Worm (Caenorhabditis elegans) whole organism, young adult: ENCODE data around the gene bli-1.
A peak's percentile ranks its signal among the peaks of the same experiment; 100 is the strongest.

Experiments used
- B0035.1 ChIP-seq: sonication (generic microtip); optimal IDR thresholded peaks from 2 replicates; lab custom pipeline; 2016; ENCODE audit warnings: missing genetic modification characterization, mild to moderate bottlenecking, missing compliant biosample characterization, missing genotype, missing genetic modification reagents
- B0336.3 ChIP-seq: fragments of 200-800 bp; sonication (Bioruptor generic); IDR thresholded peaks from 2 replicates; pipeline ENCODE4 v1.3.6; 2022; ENCODE audit warnings: missing genetic modification characterization, missing compliant biosample characterization
- F23B12.7 ChIP-seq: sonication (generic microtip); optimal IDR thresholded peaks from 2 replicates; lab custom pipeline; 2017; ENCODE audit warnings: missing genetic modification characterization, mild to moderate bottlenecking, missing compliant biosample characterization, antibody characterized with exemption, moderate library complexity; ENCODE audit not compliant: insufficient read depth
- F33H1.4 ChIP-seq: fragments of 200-800 bp; sonication (Bioruptor generic); IDR thresholded peaks from 2 replicates; pipeline ENCODE4 v1.3.6; 2022; ENCODE audit warnings: missing genetic modification reagents, missing genetic modification characterization, missing compliant biosample characterization
- K11D2.4 ChIP-seq: fragments of 200-800 bp; sonication (Bioruptor generic); IDR thresholded peaks from 2 replicates; pipeline ENCODE4 v1.3.6; 2022; ENCODE audit warnings: missing genetic modification reagents, missing genetic modification characterization, missing compliant biosample characterization
- Y95B8A.8 ChIP-seq: fragments of 200-800 bp; sonication (Bioruptor generic); IDR thresholded peaks from 2 replicates; pipeline ENCODE4 v1.3.6; 2022; ENCODE audit warnings: missing genetic modification reagents, missing genetic modification characterization, missing compliant biosample characterization
- akir-1 ChIP-seq: fragments of 200-800 bp; sonication (Bioruptor generic); optimal IDR thresholded peaks from 2 replicates; lab custom pipeline; 2018; ENCODE audit warnings: mild to moderate bottlenecking, missing genetic modification characterization, moderate library complexity, missing compliant biosample characterization
- atf-7 ChIP-seq: sonication (generic microtip); optimal IDR thresholded peaks from 2 replicates; lab custom pipeline; 2017; ENCODE audit warnings: mild to moderate bottlenecking, missing genetic modification characterization, missing compliant biosample characterization
- athp-1 ChIP-seq: sonication (generic microtip); optimal IDR thresholded peaks from 2 replicates; lab custom pipeline; 2017; ENCODE audit warnings: mild to moderate bottlenecking, missing genetic modification characterization, missing compliant biosample characterization
- ceh-79 ChIP-seq: sonication (generic microtip); optimal IDR thresholded peaks from 2 replicates; lab custom pipeline; 2017; ENCODE audit warnings: mild to moderate bottlenecking, missing genetic modification characterization, missing compliant biosample characterization
- dox-1 ChIP-seq: fragments of 200-800 bp; sonication (Bioruptor generic); IDR thresholded peaks from 2 replicates; pipeline ENCODE4 v1.3.6; 2022; ENCODE audit warnings: missing genetic modification reagents, missing genetic modification characterization, missing compliant biosample characterization
- egrh-3 ChIP-seq: fragments of 200-800 bp; sonication (Bioruptor generic); IDR thresholded peaks from 2 replicates; pipeline ENCODE4 v1.3.6; 2022; ENCODE audit warnings: missing genetic modification reagents, missing genetic modification characterization, missing compliant biosample characterization
- gei-17 ChIP-seq: fragments of 200-800 bp; sonication (Bioruptor generic); optimal IDR thresholded peaks from 2 replicates; lab custom pipeline; 2018; ENCODE audit warnings: mild to moderate bottlenecking, missing genetic modification characterization, missing compliant biosample characterization
- hmg-1.2 ChIP-seq: fragments of 200-800 bp; sonication (Bioruptor generic); IDR thresholded peaks from 2 replicates; pipeline ENCODE4 v1.3.6; 2022; ENCODE audit warnings: missing genetic modification reagents, missing genetic modification characterization, missing compliant biosample characterization
- lag-1 ChIP-seq: fragments of 200-800 bp; sonication (Bioruptor generic); IDR thresholded peaks from 2 replicates; pipeline ENCODE4 v1.3.6; 2022; ENCODE audit warnings: missing genetic modification reagents, missing genetic modification characterization, missing compliant biosample characterization
- lin-26 ChIP-seq: fragments of 200-800 bp; sonication (Bioruptor generic); IDR thresholded peaks from 2 replicates; pipeline ENCODE4 v1.3.6; 2022; ENCODE audit warnings: missing genetic modification reagents, missing genetic modification characterization, missing compliant biosample characterization
- lin-40 ChIP-seq: sonication (generic microtip); optimal IDR thresholded peaks from 2 replicates; lab custom pipeline; 2016; ENCODE audit warnings: missing genetic modification characterization, mild to moderate bottlenecking, missing compliant biosample characterization, missing genotype, missing genetic modification reagents
- lsy-27 ChIP-seq: sonication (generic microtip); optimal IDR thresholded peaks from 2 replicates; lab custom pipeline; 2017; ENCODE audit warnings: missing genetic modification characterization, mild to moderate bottlenecking, missing compliant biosample characterization, antibody characterized with exemption, missing genotype, borderline replicate concordance; ENCODE audit not compliant: insufficient read depth
- madf-8 ChIP-seq: fragments of 200-800 bp; sonication (Bioruptor generic); conservative IDR thresholded peaks from 2 replicates; pipeline ENCODE4 v1.3.6; 2022; ENCODE audit warnings: missing genetic modification reagents, missing genetic modification characterization, missing compliant biosample characterization
- mes-4 ChIP-seq: sonication (generic microtip); optimal IDR thresholded peaks from 2 replicates; lab custom pipeline; 2016; ENCODE audit warnings: missing genotype, missing genetic modification characterization, missing compliant biosample characterization
- nfya-2 ChIP-seq: fragments of 200-800 bp; sonication (Bioruptor generic); IDR thresholded peaks from 2 replicates; pipeline ENCODE4 v1.3.6; 2022; ENCODE audit warnings: missing genetic modification reagents, missing genetic modification characterization, missing compliant biosample characterization
- nhr-120 ChIP-seq: fragments of 200-800 bp; sonication (Bioruptor generic); IDR thresholded peaks from 2 replicates; pipeline ENCODE4 v1.3.6; 2022; ENCODE audit warnings: missing genetic modification characterization, missing compliant biosample characterization
- rec-8 ChIP-seq, 2 experiments: sonication (generic microtip); optimal IDR thresholded peaks; 2 replicates each; lab custom pipeline; 2016; ENCODE audit warnings: mild to moderate bottlenecking in 2 of 2, missing genetic modification characterization in 2 of 2, missing genetic modification reagents in 2 of 2, missing genotype in 2 of 2, missing biosample characterization in 1 of 2, missing compliant biosample characterization in 1 of 2, moderate library complexity in 1 of 2
- sea-2 ChIP-seq: fragments of 200-800 bp; sonication (Bioruptor generic); IDR thresholded peaks from 2 replicates; pipeline ENCODE4 v1.3.6; 2022; ENCODE audit warnings: missing genetic modification characterization, missing compliant biosample characterization
- sptf-2 ChIP-seq: fragments of 200-800 bp; sonication (Bioruptor generic); optimal IDR thresholded peaks from 2 replicates; lab custom pipeline; 2018; ENCODE audit warnings: mild to moderate bottlenecking, missing genetic modification characterization, missing compliant biosample characterization
- tbx-9 ChIP-seq: sonication (generic microtip); optimal IDR thresholded peaks from 2 replicates; lab custom pipeline; 2016; ENCODE audit warnings: borderline replicate concordance, missing genetic modification characterization, inconsistent platforms, missing compliant biosample characterization
- zfh-2 ChIP-seq: fragments of 200-800 bp; sonication (Bioruptor generic); conservative IDR thresholded peaks from 2 replicates; pipeline ENCODE4 v1.3.6; 2022; ENCODE audit warnings: missing genetic modification reagents, missing genetic modification characterization, missing compliant biosample characterization
- ztf-18 ChIP-seq: sonication (generic microtip); optimal IDR thresholded peaks from 2 replicates; lab custom pipeline; 2016; ENCODE audit warnings: missing genotype, mild to moderate bottlenecking, missing genetic modification characterization, missing compliant biosample characterization
- ztf-26 ChIP-seq: sonication (generic microtip); optimal IDR thresholded peaks from 2 replicates; lab custom pipeline; 2017; ENCODE audit warnings: missing genetic modification characterization, missing compliant biosample characterization
- ztf-6 ChIP-seq: fragments of 200-800 bp; sonication (Bioruptor generic); IDR thresholded peaks from 2 replicates; pipeline ENCODE4 v1.3.6; 2022; ENCODE audit warnings: missing genetic modification reagents, missing genetic modification characterization, missing compliant biosample characterization

Gene bli-1

ce11 chrII:10704575-10705170, 4.1 kb upstream of the bli-1 start, which contains the start of gene col-39:
TSS of gene col-39 (plus strand) at chrII:10704916.
- TF ChIP-seq gei-17 (no peak), lin-40 (peak; percentile 8)

ce11 chrII:10705347-10705996, 3.3 kb upstream of the bli-1 start:
- TF ChIP-seq nhr-120 (GFP tag; lab: Robert Waterston, UW) = 0 out of 2 replicates have a peak, but pooled peaks have one; percentile 70
- 0 out of 2 replicates have a peak, but pooled peaks have one; percentile 24 for TF ChIP-seq lin-26
- no peak for TF ChIP-seq Y95B8A.8 (GFP tag; lab: Robert Waterston, UW)
- 0 out of 2 replicates have a peak, but pooled peaks have one; percentile 38 for TF ChIP-seq dox-1 (GFP tag; lab: Robert Waterston, UW)
- no peak for TF ChIP-seq sea-2 (GFP tag; lab: Robert Waterston, UW)
- TF ChIP-seq madf-8 = no peak
- TF ChIP-seq egrh-3 (GFP tag; lab: Robert Waterston, UW) = peak; percentile 80; the same call in 1 of the 2 replicates
- TF ChIP-seq sptf-2 = no peak
- no peak for TF ChIP-seq lag-1
- peak; percentile 86 for TF ChIP-seq zfh-2 (GFP tag; lab: Robert Waterston, UW)
- TF ChIP-seq ztf-26 (tag; lab: Kevin White, UChicago) = peak; percentile 31
- TF ChIP-seq tbx-9 (tag; lab: Kevin White, UChicago) = no peak
- no peak for TF ChIP-seq lsy-27 (tag; lab: Kevin White, UChicago)

- TF ChIP-seq rec-8 (tag; optimal IDR thresholded peaks at IDR 0.05; lab: Kevin White, UChicago) = no peak
- no peak for TF ChIP-seq atf-7 (tag; lab: Kevin White, UChicago)
- TF ChIP-seq mes-4 (tag; lab: Kevin White, UChicago) = no peak
- TF ChIP-seq F23B12.7 (tag; lab: Kevin White, UChicago) = no peak
- TF ChIP-seq, all 124 proteins: peak for 0
Measured at ce11 chrII:10706038-10706437, 2.7 kb upstream of the bli-1 start.

- no peak for TF ChIP-seq hmg-1.2 (GFP tag; lab: Robert Waterston, UW)
- TF ChIP-seq nfya-2 (GFP tag; lab: Robert Waterston, UW) = no peak
- TF ChIP-seq ceh-79 = no peak
- TF ChIP-seq nhr-120 (GFP tag; lab: Robert Waterston, UW) = no peak
Measured at ce11 chrII:10706901-10707300, 1.9 kb upstream of the bli-1 start, which contains the start of gene col-80. TSS of gene col-80 (plus strand) at chrII:10707201.

ce11 chrII:10707439-10708096, 1.2 kb upstream of the bli-1 start:
- TF ChIP-seq ztf-18 (tag; lab: Kevin White, UChicago) (peak; percentile 4), athp-1 (tag; lab: Kevin White, UChicago) (no peak), ztf-6 (no peak), egrh-3 (GFP tag; lab: Robert Waterston, UW) (peak; percentile 91), B0035.1 (tag; lab: Kevin White, UChicago) (no peak), B0336.3 (peak; percentile 8; the same call in 1 of the 2 replicates), F33H1.4 (GFP tag; lab: Robert Waterston, UW) (no peak), dox-1 (GFP tag; lab: Robert Waterston, UW) (0 out of 2 replicates have a peak, but pooled peaks have one; percentile 17), lin-40 (peak; percentile 62), ztf-26 (tag; lab: Kevin White, UChicago) (peak; percentile 90), zfh-2 (GFP tag; lab: Robert Waterston, UW) (peak; percentile 88), K11D2.4 (GFP tag; lab: Robert Waterston, UW) (no peak), akir-1 (GFP tag; lab: Kevin White, UChicago) (no peak), lin-26 (peak; percentile 85)
